Worm (Caenorhabditis elegans): ENCODE results near the gene cdh-8.

DNA sequence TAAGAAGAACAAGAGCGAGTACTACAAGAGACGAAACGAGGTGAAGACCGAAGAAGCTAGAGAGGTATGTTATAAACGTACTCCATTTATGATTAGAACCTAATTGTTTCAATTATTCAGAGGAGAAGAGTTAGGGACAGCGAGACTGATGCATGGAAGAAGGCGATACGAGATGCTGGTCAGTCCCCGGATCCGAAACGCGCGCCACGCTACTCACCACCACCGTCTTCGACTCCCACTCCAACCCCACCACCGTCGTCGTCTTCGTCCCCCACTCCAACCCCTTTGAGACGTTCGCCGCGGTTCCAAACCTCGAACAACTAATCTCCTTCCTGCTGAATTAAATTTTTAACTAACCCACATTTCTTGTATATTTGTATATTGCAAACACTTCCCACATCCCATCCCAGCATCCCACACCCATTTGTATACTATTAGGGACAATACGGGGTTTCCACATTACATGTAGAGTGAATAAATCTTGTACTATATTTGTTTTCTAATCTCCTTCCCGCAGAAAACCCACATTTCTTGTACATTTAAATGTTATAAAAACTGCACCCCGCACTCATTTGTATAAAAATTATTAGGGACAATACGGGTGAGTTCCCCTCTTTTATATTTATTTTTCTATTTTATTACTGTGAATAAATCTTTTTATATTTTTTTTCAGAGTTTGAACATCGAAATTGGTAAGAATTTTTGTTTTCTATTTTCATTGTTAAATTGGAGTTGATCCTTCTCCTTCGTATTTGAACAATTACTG lies 47.9 kb downstream of the cdh-8 start:
- no peak for TF ChIP-seq F10E7.11 (tag; optimal IDR thresholded peaks at IDR 0.05)
- no peak for TF ChIP-seq nhr-90 (tag; optimal IDR thresholded peaks at IDR 0.05)
- TF ChIP-seq him-1 (tag; optimal IDR thresholded peaks at IDR 0.05) = no peak
- no peak for TF ChIP-seq ztf-22 (GFP tag; optimal IDR thresholded peaks at IDR 0.05)
- no peak for TF ChIP-seq nhr-80 (tag; optimal IDR thresholded peaks at IDR 0.05)

Data from whole organism, young adult.